Fruit fly (Drosophila melanogaster): ENCODE results near the gene CG17776.

dm6 chrX:2196086-2196732, 11.7 kb downstream of the CG17776 start:
- TF ChIP-seq Sin3A (optimal IDR thresholded peaks at IDR 0.05) = no peak
- no peak for TF ChIP-seq h (optimal IDR thresholded peaks at IDR 0.05)
- no peak for TF ChIP-seq ttk (optimal IDR thresholded peaks at IDR 0.05)

All from Kc167 (cell line).